Worm (Caenorhabditis elegans): Measurements from ENCODE around the gene nhr-130.

ce11 chrV:503728-504127, 20.6 kb upstream of the nhr-130 start, which contains the start of gene srlf-35:
- TF ChIP-seq egl-27 (tag; optimal IDR thresholded peaks at IDR 0.05): no peak
- TF ChIP-seq blmp-1 (tag; optimal IDR thresholded peaks at IDR 0.05; ENCODE audit: insufficient read depth): no peak
- TF ChIP-seq nhr-6 (tag; optimal IDR thresholded peaks at IDR 0.05): no peak
- no peak for TF ChIP-seq skn-1 (tag; optimal IDR thresholded peaks at IDR 0.05)

Data from whole organism, L2 larva.